Fruit fly (Drosophila melanogaster) Kc167 (cell line): ENCODE data around the gene CG31391.

Source experiments
- Myc ChIP-seq: fragments of >200 bp; optimal IDR thresholded peaks from 2 replicates; lab custom pipeline; 2017; ENCODE audit warnings: missing external identifiers
- Sin3A ChIP-seq: fragments of >200 bp; optimal IDR thresholded peaks from 2 replicates; lab custom pipeline; 2018; ENCODE audit warnings: missing external identifiers
- h ChIP-seq: fragments of >200 bp; optimal IDR thresholded peaks from 3 replicates; lab custom pipeline; 2018; ENCODE audit warnings: missing external identifiers
- insv ChIP-seq: fragments of >200 bp; optimal IDR thresholded peaks from 3 replicates; lab custom pipeline; 2018; ENCODE audit warnings: missing external identifiers
- psq ChIP-seq: fragments of >200 bp; optimal IDR thresholded peaks from 2 replicates; lab custom pipeline; 2017; ENCODE audit warnings: missing external identifiers

CG31391 gene

dm6 chr3R:10654642-10655041 lies 50.2 kb downstream of the CG31391 start:
- TF ChIP-seq Myc (lab: Kevin White, UChicago) (no peak), insv (lab: Kevin White, UChicago) (no peak), psq (lab: Kevin White, UChicago) (no peak), h (lab: Kevin White, UChicago) (no peak), Sin3A (lab: Kevin White, UChicago) (no peak)
